Fruit fly (Drosophila melanogaster) whole organism, embryonic: Measurements from ENCODE around the gene Ugt35E2.

Experiments used
- Abd-B ChIP-seq: fragments of 200-800 bp; sonication (Bioruptor generic); optimal IDR thresholded peaks from 2 replicates; lab custom pipeline; 2018; ENCODE audit warnings: missing biosample characterization, mild to moderate bottlenecking, missing genetic modification characterization, moderate library complexity
- Awh ChIP-seq: fragments of 200-800 bp; sonication (Bioruptor generic); IDR thresholded peaks from 2 replicates; pipeline ENCODE4, ENCODE4 v1.3.6; 2022; ENCODE audit warnings: missing biosample characterization, missing genetic modification characterization
- B-H1 ChIP-seq: fragments of 200-800 bp; sonication (Bioruptor generic); IDR thresholded peaks from 3 replicates; pipeline ENCODE4 v1.3.6; 2022; ENCODE audit warnings: missing biosample characterization, missing genetic modification characterization
- CG11085 ChIP-seq: fragments of 200-800 bp; sonication (Bioruptor generic); IDR thresholded peaks from 2 replicates; pipeline ENCODE4 v1.3.6; 2022; ENCODE audit warnings: missing biosample characterization, missing genetic modification characterization
- CG12104 ChIP-seq: fragments of 200-800 bp; sonication (Bioruptor generic); optimal IDR thresholded peaks from 3 replicates; lab custom pipeline; 2016; ENCODE audit warnings: missing biosample characterization, missing genetic modification characterization
- CG12219 ChIP-seq: fragments of 200-800 bp; sonication (Bioruptor generic); optimal IDR thresholded peaks from 3 replicates; lab custom pipeline; 2018; ENCODE audit warnings: missing biosample characterization, mild to moderate bottlenecking, missing genetic modification characterization
- CG12299 ChIP-seq: fragments of 200-800 bp; sonication (Bioruptor generic); optimal IDR thresholded peaks from 2 replicates; lab custom pipeline; 2018; ENCODE audit warnings: missing biosample characterization, mild to moderate bottlenecking, missing genetic modification characterization
- CG13287 ChIP-seq: fragments of 200-800 bp; sonication (Bioruptor generic); IDR thresholded peaks from 2 replicates; pipeline ENCODE4 v1.3.6; 2022; ENCODE audit warnings: missing biosample characterization, missing genetic modification characterization; ENCODE audit not compliant: partially characterized antibody
- CG13775 ChIP-seq: fragments of 200-800 bp; sonication (Bioruptor generic); optimal IDR thresholded peaks from 3 replicates; lab custom pipeline; 2017; ENCODE audit warnings: missing biosample characterization, mild to moderate bottlenecking, missing genetic modification characterization
- CG17829 ChIP-seq: fragments of 200-800 bp; optimal IDR thresholded peaks from 2 replicates; lab custom pipeline; 2019; ENCODE audit warnings: missing biosample characterization, mild to moderate bottlenecking, missing genetic modification characterization, moderate library complexity
- CG33213 ChIP-seq: fragments of 200-800 bp; sonication (Bioruptor generic); optimal IDR thresholded peaks from 3 replicates; lab custom pipeline; 2016; ENCODE audit warnings: missing biosample characterization, missing genetic modification characterization
- CG34224 ChIP-seq: fragments of 200-800 bp; sonication (Bioruptor generic); IDR thresholded peaks from 3 replicates; pipeline ENCODE4 v1.3.6; 2022; ENCODE audit warnings: missing biosample characterization, missing genetic modification characterization; ENCODE audit not compliant: partially characterized antibody
- CG4282 ChIP-seq: fragments of 200-800 bp; sonication (Bioruptor generic); optimal IDR thresholded peaks from 2 replicates; lab custom pipeline; 2016; ENCODE audit warnings: missing biosample characterization, missing genetic modification characterization
- CG4328 ChIP-seq: fragments of 200-800 bp; sonication (Bioruptor generic); optimal IDR thresholded peaks from 3 replicates; lab custom pipeline; 2017; ENCODE audit warnings: missing biosample characterization, missing genetic modification reagents, missing genetic modification characterization
- CG5245 ChIP-seq: fragments of 200-800 bp; sonication (Bioruptor generic); optimal IDR thresholded peaks from 3 replicates; lab custom pipeline; 2016; ENCODE audit warnings: missing biosample characterization, missing genetic modification characterization
- CG5953 ChIP-seq: fragments of 200-800 bp; sonication (Bioruptor generic); IDR thresholded peaks from 2 replicates; pipeline ENCODE4 v1.3.6; 2022; ENCODE audit warnings: missing biosample characterization, missing genetic modification characterization
- CG6272 ChIP-seq: fragments of 200-800 bp; sonication (Bioruptor generic); IDR thresholded peaks from 2 replicates; pipeline ENCODE4 v1.3.6; 2022; ENCODE audit warnings: missing biosample characterization, missing genetic modification characterization
- CG8290 ChIP-seq, 3 experiments: fragments of 200-800 bp; sonication (Bioruptor generic); optimal IDR thresholded peaks; 2 replicates each; lab custom pipeline; 2016 to 2019; ENCODE audit warnings: missing biosample characterization in 3 of 3, missing genetic modification characterization in 3 of 3, mild to moderate bottlenecking in 2 of 3, moderate library complexity in 1 of 3
- CG9797 ChIP-seq: fragments of 200-800 bp; sonication (Bioruptor generic); optimal IDR thresholded peaks from 3 replicates; lab custom pipeline; 2018; ENCODE audit warnings: missing biosample characterization, mild to moderate bottlenecking, missing genetic modification characterization
- ERR ChIP-seq: fragments of 200-800 bp; sonication (Bioruptor generic); optimal IDR thresholded peaks from 2 replicates; lab custom pipeline; 2016; ENCODE audit warnings: missing biosample characterization, missing genetic modification characterization
- GATAe ChIP-seq: fragments of 200-800 bp; sonication (Bioruptor generic); conservative IDR thresholded peaks from 2 replicates; pipeline ENCODE4 v1.3.6; 2022; ENCODE audit warnings: missing biosample characterization, missing genetic modification characterization
- HLH54F ChIP-seq: fragments of 200-800 bp; sonication (Bioruptor generic); optimal IDR thresholded peaks from 3 replicates; lab custom pipeline; 2016; ENCODE audit warnings: missing biosample characterization, missing genetic modification characterization
- Hey ChIP-seq: fragments of 200-800 bp; sonication (Bioruptor generic); optimal IDR thresholded peaks from 3 replicates; lab custom pipeline; 2018; ENCODE audit warnings: missing biosample characterization, mild to moderate bottlenecking, missing genetic modification characterization
- Lhr ChIP-seq: fragments of 200-800 bp; sonication (Bioruptor generic); optimal IDR thresholded peaks from 3 replicates; lab custom pipeline; 2017; ENCODE audit warnings: mild to moderate bottlenecking, missing biosample characterization, missing genetic modification reagents, missing genetic modification characterization
- MTF-1 ChIP-seq: fragments of 200-800 bp; sonication (Bioruptor generic); optimal IDR thresholded peaks from 2 replicates; lab custom pipeline; 2018; ENCODE audit warnings: missing biosample characterization, mild to moderate bottlenecking, missing genetic modification characterization, borderline replicate concordance
- Med ChIP-seq: fragments of 200-800 bp; sonication (Bioruptor generic); peaks from one replicate; lab custom pipeline; 2016; ENCODE audit warnings: missing biosample characterization, missing genetic modification characterization, mild to moderate bottlenecking, inconsistent platforms, moderate library complexity
- Oli ChIP-seq: fragments of 200-800 bp; sonication (Bioruptor generic); optimal IDR thresholded peaks from 2 replicates; lab custom pipeline; 2018; ENCODE audit warnings: missing biosample characterization, mild to moderate bottlenecking, missing genetic modification characterization, moderate library complexity
- Side ChIP-seq: fragments of 200-800 bp; sonication (Bioruptor generic); optimal IDR thresholded peaks from 2 replicates; lab custom pipeline; 2016; ENCODE audit warnings: missing biosample characterization, missing genetic modification characterization
- Sox100B ChIP-seq: fragments of 200-800 bp; sonication (Bioruptor generic); optimal IDR thresholded peaks from 3 replicates; lab custom pipeline; 2018; ENCODE audit warnings: missing biosample characterization, mild to moderate bottlenecking, missing genetic modification characterization
- aop ChIP-seq: fragments of 200-800 bp; sonication (Bioruptor generic); IDR thresholded peaks from 2 replicates; pipeline ENCODE4 v1.3.6; 2022; ENCODE audit warnings: missing biosample characterization, missing genetic modification characterization
- crol ChIP-seq: fragments of 200-800 bp; sonication (Bioruptor generic); IDR thresholded peaks from 2 replicates; pipeline ENCODE4 v1.3.6; 2022; ENCODE audit warnings: missing biosample characterization, missing genetic modification characterization
- dm ChIP-seq: fragments of 200-800 bp; sonication (Bioruptor generic); optimal IDR thresholded peaks from 3 replicates; lab custom pipeline; 2016; ENCODE audit warnings: missing biosample characterization, missing genetic modification characterization
- ems ChIP-seq: fragments of 200-800 bp; sonication (Bioruptor generic); optimal IDR thresholded peaks from 3 replicates; lab custom pipeline; 2016; ENCODE audit warnings: missing biosample characterization, missing genetic modification characterization
- eve ChIP-seq, 2 experiments: fragments of >200 bp; optimal IDR thresholded peaks; 2 replicates each; lab custom pipeline; 2017; ENCODE audit warnings: missing biosample characterization in 2 of 2, missing genetic modification characterization in 2 of 2
- exex ChIP-seq: fragments of 200-800 bp; sonication (Bioruptor generic); optimal IDR thresholded peaks from 4 replicates; lab custom pipeline; 2018; ENCODE audit warnings: missing biosample characterization, mild to moderate bottlenecking, missing genetic modification characterization, moderate library complexity
- her ChIP-seq: fragments of 200-800 bp; sonication (Bioruptor generic); optimal IDR thresholded peaks from 2 replicates; lab custom pipeline; 2016; ENCODE audit warnings: missing biosample characterization, missing genetic modification characterization
- hth ChIP-seq: fragments of >200 bp; optimal IDR thresholded peaks from 2 replicates; lab custom pipeline; 2017; ENCODE audit warnings: inconsistent platforms
- pan ChIP-seq, 4 experiments: fragments of >200 bp in 3 of 4; fragments of 200-800 bp in 1 of 4; sonication (Bioruptor generic) in 1 of 4; optimal IDR thresholded peaks in 3 of 4; IDR thresholded peaks in 1 of 4; 2 replicates each; pipeline versions ENCODE4 v1.3.6 to Lab custom; 2017 to 2022; ENCODE audit warnings: missing biosample characterization in 2 of 4, missing genetic modification characterization in 2 of 4, mixed read lengths in 1 of 4
- pros ChIP-seq: fragments of 200-800 bp; sonication (Bioruptor generic); optimal IDR thresholded peaks from 3 replicates; lab custom pipeline; 2019; ENCODE audit warnings: missing biosample characterization, mild to moderate bottlenecking, missing genetic modification characterization, moderate library complexity
- pzg ChIP-seq: fragments of 200-800 bp; sonication (Bioruptor generic); optimal IDR thresholded peaks from 3 replicates; lab custom pipeline; 2018; ENCODE audit warnings: missing biosample characterization, mild to moderate bottlenecking, missing genetic modification characterization, moderate library complexity
- ro ChIP-seq: fragments of 200-800 bp; sonication (Bioruptor generic); IDR thresholded peaks from 2 replicates; pipeline ENCODE4 v1.3.6; 2022; ENCODE audit warnings: missing biosample characterization, missing genetic modification characterization
- salm ChIP-seq: fragments of 200-800 bp; sonication (Bioruptor generic); optimal IDR thresholded peaks from 2 replicates; lab custom pipeline; 2018; ENCODE audit warnings: missing biosample characterization, mild to moderate bottlenecking, missing genetic modification characterization
- seq ChIP-seq: fragments of 200-800 bp; sonication (Bioruptor generic); IDR thresholded peaks from 2 replicates; pipeline ENCODE4 v1.3.6; 2022; ENCODE audit warnings: missing biosample characterization, missing genetic modification characterization
- so ChIP-seq: fragments of 200-800 bp; sonication (Bioruptor generic); IDR thresholded peaks from 3 replicates; pipeline ENCODE4 v1.3.6; 2022; ENCODE audit warnings: missing biosample characterization, missing genetic modification characterization
- sob ChIP-seq: fragments of 200-800 bp; sonication (Bioruptor generic); IDR thresholded peaks from 2 replicates; pipeline ENCODE4 v1.3.6; 2022; ENCODE audit warnings: missing biosample characterization, missing genetic modification characterization
- unpg ChIP-seq: fragments of 200-800 bp; sonication (Bioruptor generic); optimal IDR thresholded peaks from 3 replicates; lab custom pipeline; 2018; ENCODE audit warnings: missing biosample characterization, mild to moderate bottlenecking, missing genetic modification characterization, moderate library complexity
- vnd ChIP-seq: fragments of 200-800 bp; sonication (Bioruptor generic); IDR thresholded peaks from 3 replicates; pipeline ENCODE4 v1.3.6; 2022; ENCODE audit warnings: missing biosample characterization, missing genetic modification characterization; ENCODE audit not compliant: partially characterized antibody
- vvl ChIP-seq: fragments of 200-800 bp; sonication (Bioruptor generic); IDR thresholded peaks from 2 replicates; pipeline ENCODE4 v1.3.6; 2022; ENCODE audit warnings: missing biosample characterization, missing genetic modification characterization

Ugt35E2 gene

DNA sequence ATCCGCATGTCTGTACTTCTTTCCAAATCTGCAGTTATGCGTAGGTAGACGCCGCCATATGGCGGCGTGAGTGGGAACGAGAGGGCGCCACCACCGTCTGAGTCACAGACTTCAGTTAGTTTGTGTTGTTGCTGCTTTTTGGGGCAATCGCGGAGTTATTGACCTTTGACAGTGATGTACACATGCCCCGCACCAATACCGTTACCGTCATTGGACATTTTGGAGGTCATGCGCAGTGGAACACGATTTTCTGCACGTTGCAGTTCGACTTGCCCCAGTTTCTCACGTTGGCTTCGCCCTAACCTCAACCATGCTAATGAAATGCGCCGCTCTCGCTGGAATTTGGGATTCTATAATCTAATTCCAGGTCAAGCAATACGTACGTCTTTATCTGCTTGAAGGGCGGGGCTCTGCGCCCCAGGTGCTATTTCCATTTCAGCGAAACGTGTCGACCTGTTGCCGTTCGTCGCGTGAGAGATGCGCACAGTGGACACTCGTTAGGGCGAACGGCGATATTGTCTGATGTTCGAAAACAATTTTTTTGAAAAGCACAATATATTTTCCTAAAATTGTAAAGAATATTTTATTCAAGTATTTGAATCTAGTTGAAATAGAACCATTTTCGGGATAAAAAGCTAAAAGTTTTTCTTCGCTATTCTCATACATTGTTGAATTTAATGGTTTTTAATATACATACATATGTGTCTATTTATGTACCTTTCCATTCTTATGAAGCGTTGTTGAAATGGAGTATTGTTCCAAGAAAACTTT is 43.7 kb upstream of the Ugt35E2 start (continued):
- TF ChIP-seq salm (tag; lab: Kevin White, UChicago), result no peak
- TF ChIP-seq CG11085 (GFP tag; lab: Robert Waterston, UW), result peak; percentile 64
- peak; percentile 58 for TF ChIP-seq Oli (tag; lab: Kevin White, UChicago)
- TF ChIP-seq CG12219 (GFP tag; lab: Kevin White, UChicago), result peak; percentile 43
- no peak for TF ChIP-seq MTF-1 (GFP tag; lab: Kevin White, UChicago)
- TF ChIP-seq HLH54F (GFP tag; lab: Kevin White, UChicago), result peak; percentile 74
- no peak for TF ChIP-seq hth (lab: Kevin White, UChicago)
- peak; percentile 53 for TF ChIP-seq ro (GFP tag; lab: Robert Waterston, UW)
- TF ChIP-seq CG33213, result peak; percentile 64
- peak; percentile 47 for TF ChIP-seq her (GFP tag; lab: Kevin White, UChicago)
- peak; percentile 64; the same call in 1 of the 3 replicates for TF ChIP-seq so
- TF ChIP-seq crol (GFP tag; lab: Robert Waterston, UW), result peak; percentile 56; the same call in 1 of the 2 replicates
- TF ChIP-seq CG12299, result peak; percentile 33
- no peak for TF ChIP-seq eve (GFP tag; optimal IDR thresholded peaks at IDR 0.05; lab: Kevin White, UChicago)
- peak; percentile 67 for TF ChIP-seq ems (GFP tag; lab: Kevin White, UChicago)
- TF ChIP-seq B-H1 (GFP tag; lab: Robert Waterston, UW), result peak; percentile 65; the same call in 2 of the 3 replicates
- TF ChIP-seq GATAe, result no peak
- TF ChIP-seq CG13287 (GFP tag; lab: Robert Waterston, UW), result no peak; the same call in 1 of the 2 replicates
- TF ChIP-seq CG4328, result no peak
- peak; percentile 69 for TF ChIP-seq sob
- TF ChIP-seq pzg (GFP tag; lab: Kevin White, UChicago), result peak; percentile 20
- peak; percentile 14 for TF ChIP-seq CG4282 (GFP tag; lab: Kevin White, UChicago)
- peak; percentile 55 for TF ChIP-seq CG5953 (GFP tag; lab: Robert Waterston, UW)
- peak; percentile 69 for TF ChIP-seq Hey (tag; lab: Kevin White, UChicago)
- TF ChIP-seq Sox100B, result peak; percentile 53
- TF ChIP-seq CG5245 (GFP tag; lab: Kevin White, UChicago), result peak; percentile 45
- peak; percentile 97 for TF ChIP-seq dm (GFP tag; lab: Kevin White, UChicago)
- TF ChIP-seq exex (tag; lab: Kevin White, UChicago), result peak; percentile 49
- TF ChIP-seq Side (GFP tag; lab: Kevin White, UChicago), result peak; percentile 53

- 0 out of 2 replicates have a peak, but pooled peaks have one; percentile 26 for TF ChIP-seq Awh (GFP tag; lab: Robert Waterston, UW)
- 0 out of 2 replicates have a peak, but pooled peaks have one; percentile 34 for TF ChIP-seq vvl (GFP tag; lab: Robert Waterston, UW)
- TF ChIP-seq CG17829 (tag; lab: Kevin White, UChicago), result peak; percentile 59
- peak; percentile 67 for TF ChIP-seq CG9797 (GFP tag; lab: Kevin White, UChicago)
- TF ChIP-seq Lhr (GFP tag; lab: Kevin White, UChicago), result peak; percentile 58
- no peak for TF ChIP-seq pan (optimal IDR thresholded peaks at IDR 0.05; lab: Kevin White, UChicago)
- TF ChIP-seq pan (GFP tag; optimal IDR thresholded peaks at IDR 0.05 in 1 of 2, IDR thresholded peaks at IDR 0.05 in 1 of 2), result peak in 1 of 2 experiments; percentile 29
- TF ChIP-seq aop (GFP tag; lab: Robert Waterston, UW), result no peak
- TF ChIP-seq unpg (GFP tag; lab: Kevin White, UChicago), result peak; percentile 32
- TF ChIP-seq CG12104 (GFP tag; lab: Kevin White, UChicago), result peak; percentile 40
- TF ChIP-seq Med, result peak; percentile 89
- no peak for TF ChIP-seq pros
- 0 out of 2 replicates have a peak, but pooled peaks have one; percentile 33 for TF ChIP-seq CG6272 (GFP tag; lab: Robert Waterston, UW)
- peak; percentile 53 for TF ChIP-seq CG13775 (GFP tag; lab: Kevin White, UChicago)
- TF ChIP-seq ERR (GFP tag; lab: Kevin White, UChicago), result no peak
- no peak for TF ChIP-seq seq (GFP tag; lab: Robert Waterston, UW)
- TF ChIP-seq Abd-B (GFP tag; lab: Kevin White, UChicago), result peak; percentile 46
- TF ChIP-seq CG8290 (GFP tag; optimal IDR thresholded peaks at IDR 0.05; lab: Kevin White, UChicago), result peak; percentile 28
- TF ChIP-seq CG8290 (tag; optimal IDR thresholded peaks at IDR 0.05; lab: Kevin White, UChicago), result peak in 1 of 2 experiments; percentile 71
- peak; percentile 32; the same call in 1 of the 3 replicates for TF ChIP-seq CG34224 (GFP tag; lab: Robert Waterston, UW)
- no peak for TF ChIP-seq vnd
These were observed 42.1 kb upstream of the Ugt35E2 start, which contains the start of the genes SdhC and Tctp for dm6 chr3R:11209801-11210402. SdhC (minus strand) TSS chr3R:11209849. Tctp (plus strand) TSS chr3R:11210247.
